Fruit fly (Drosophila melanogaster): ENCODE results near the gene CG3349.

DNA sequence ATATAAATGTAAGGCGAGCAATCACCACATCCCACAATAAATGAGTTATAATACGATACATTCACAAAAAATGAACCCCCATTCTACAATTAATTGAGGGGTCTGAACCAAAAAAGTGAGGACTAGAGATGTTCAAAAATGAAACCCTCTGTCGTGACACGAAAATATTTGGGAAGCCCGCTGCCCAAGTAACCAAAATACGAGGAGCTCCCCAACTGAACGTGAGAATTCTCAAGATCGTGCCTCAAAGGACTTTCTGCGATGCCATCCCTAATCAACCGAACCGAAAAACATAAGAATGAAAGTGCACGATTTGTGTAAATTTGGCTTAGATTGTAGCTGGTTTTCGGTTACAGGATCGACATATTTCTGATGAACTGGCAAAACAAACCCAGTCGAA lies 4.9 kb upstream of the CG3349 start, which contains the start of gene Ocho:
- no peak for TF ChIP-seq rn (GFP tag; IDR thresholded peaks at IDR 0.05)
- no peak for TF ChIP-seq CG12605 (GFP tag; IDR thresholded peaks at IDR 0.05)
